Worm (Caenorhabditis elegans): ENCODE measurements around the gene unc-43.
A peak's percentile ranks its signal among the peaks of the same experiment; 100 is the strongest.

unc-43 gene

DNA sequence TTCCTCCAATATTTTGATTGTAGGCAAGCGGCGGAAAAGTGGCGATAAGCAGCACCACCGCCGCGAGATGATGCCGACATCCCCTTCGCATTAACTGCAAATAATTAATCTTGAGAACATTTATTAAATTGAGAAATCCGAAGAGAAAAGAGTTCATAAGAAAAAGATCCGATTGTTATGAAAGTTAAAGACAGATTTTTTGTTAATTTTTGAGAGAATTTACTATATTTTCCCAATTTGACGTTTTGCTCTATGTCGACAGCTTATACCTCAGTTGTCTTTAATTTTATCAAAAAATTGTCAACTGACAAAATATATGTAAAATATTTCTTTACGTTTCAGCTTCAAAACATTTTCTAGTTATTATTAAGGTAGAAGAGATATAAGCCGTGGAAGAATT, 47.8 kb downstream of the unc-43 start, which contains the start of gene R09E10.5:
TSS of gene R09E10.5 (minus strand) at position 101 of the 400 bp plus-strand sequence.
- TF ChIP-seq mdl-1 (tag; optimal IDR thresholded peaks at IDR 0.05) (no peak), mab-5 (tag; optimal IDR thresholded peaks at IDR 0.05) (no peak), lin-39 (tag; optimal IDR thresholded peaks at IDR 0.05) (no peak), nhr-23 (tag; optimal IDR thresholded peaks at IDR 0.05) (no peak), fos-1 (tag; optimal IDR thresholded peaks at IDR 0.05) (no peak), ztf-11 (tag; optimal IDR thresholded peaks at IDR 0.05) (no peak), Y55F3AM.14 (GFP tag; optimal IDR thresholded peaks at IDR 0.05) (no peak), elt-3 (tag; optimal IDR thresholded peaks at IDR 0.05) (no peak), peb-1 (tag; optimal IDR thresholded peaks at IDR 0.05) (no peak), zag-1 (tag; optimal IDR thresholded peaks at IDR 0.05) (no peak)

DNA sequence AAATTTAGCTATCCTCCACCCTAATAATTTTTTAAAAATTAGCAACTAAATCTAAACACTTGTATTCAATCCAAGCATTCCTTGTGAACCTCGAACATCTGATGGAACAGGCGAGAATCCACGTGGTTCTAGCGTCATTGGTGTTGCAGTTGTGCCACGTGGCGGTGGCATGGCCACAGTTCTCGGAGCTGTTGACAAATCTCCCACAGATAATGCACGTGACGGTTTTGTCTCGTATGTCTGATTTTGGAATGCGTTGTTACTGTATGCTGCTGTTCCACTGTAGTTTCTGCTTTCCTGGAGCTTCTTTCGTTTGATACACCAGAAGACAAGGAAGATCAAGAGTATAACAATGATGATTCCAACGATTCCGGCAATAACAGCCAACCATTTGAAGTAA, 54.0 kb downstream of the unc-43 start:
- no peak for TF ChIP-seq nhr-25 (tag; optimal IDR thresholded peaks at IDR 0.05)

DNA sequence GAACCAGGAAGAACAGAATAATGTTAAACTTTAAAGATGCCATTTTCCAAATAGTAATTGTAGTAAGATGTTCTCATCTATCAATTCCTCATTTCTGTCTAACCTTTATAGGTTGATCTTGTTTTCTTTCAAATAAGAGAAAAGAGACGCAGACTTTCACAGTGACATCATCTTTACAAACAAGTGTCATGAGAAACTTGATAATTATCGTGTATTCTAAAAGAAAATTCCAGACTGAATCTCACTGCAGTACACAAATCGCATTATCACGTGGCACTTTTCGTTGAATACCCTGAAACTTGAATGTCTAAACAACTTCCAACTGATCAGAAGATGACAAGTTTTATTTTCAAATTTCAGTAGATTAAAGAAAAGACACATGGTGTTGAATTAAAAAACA, 54.9 kb downstream of the unc-43 start, which contains the start of gene R09E10.13:
TSS of gene R09E10.13 (minus strand) at position 61 of the 400 bp plus-strand sequence.
- TF ChIP-seq ama-1 (optimal IDR thresholded peaks at IDR 0.05) (no peak), ZK546.5 (tag; optimal IDR thresholded peaks at IDR 0.05) (no peak), ztf-4 (tag; optimal IDR thresholded peaks at IDR 0.05) (peak; percentile 47)

DNA sequence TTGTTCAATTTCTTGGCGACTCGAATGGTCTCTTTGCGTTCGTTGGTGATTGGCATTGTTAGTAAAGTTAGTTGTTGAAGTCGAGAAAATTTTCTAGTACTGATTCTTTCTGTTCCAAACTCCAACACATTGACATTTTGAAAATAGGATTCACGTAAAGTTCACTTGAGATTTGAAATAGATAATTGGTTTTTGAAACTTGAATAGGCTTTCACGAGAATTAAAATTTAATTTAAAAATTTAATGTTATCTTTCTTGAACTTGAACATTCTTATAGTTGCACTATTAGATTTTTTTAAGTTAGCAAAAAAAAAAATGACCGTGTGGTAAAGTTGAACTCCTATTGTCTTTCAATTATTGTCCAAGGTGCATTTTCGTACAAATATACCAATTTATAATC, 56.0 kb downstream of the unc-43 start, which contains the start of gene R09E10.6:
TSS of gene R09E10.6 (minus strand) at position 101 of the 400 bp plus-strand sequence.
- TF ChIP-seq peb-1 (tag; optimal IDR thresholded peaks at IDR 0.05), result no peak
- TF ChIP-seq crh-2 (tag; optimal IDR thresholded peaks at IDR 0.05), result no peak
- TF ChIP-seq nhr-77 (tag; optimal IDR thresholded peaks at IDR 0.05), result no peak
- TF ChIP-seq ZK546.5 (tag; optimal IDR thresholded peaks at IDR 0.05), result no peak
- no peak for TF ChIP-seq ztf-11 (tag; optimal IDR thresholded peaks at IDR 0.05)
- no peak for TF ChIP-seq elt-1 (tag; optimal IDR thresholded peaks at IDR 0.05)
- TF ChIP-seq Y55F3AM.14 (GFP tag; optimal IDR thresholded peaks at IDR 0.05), result no peak
- no peak for TF ChIP-seq nhr-11 (tag; optimal IDR thresholded peaks at IDR 0.05)
- TF ChIP-seq snpc-4 (tag; optimal IDR thresholded peaks at IDR 0.05), result no peak
- TF ChIP-seq lsy-2 (tag; optimal IDR thresholded peaks at IDR 0.05), result no peak
- TF ChIP-seq fos-1 (tag; optimal IDR thresholded peaks at IDR 0.05), result no peak
- no peak for TF ChIP-seq ztf-4 (tag; optimal IDR thresholded peaks at IDR 0.05)

DNA sequence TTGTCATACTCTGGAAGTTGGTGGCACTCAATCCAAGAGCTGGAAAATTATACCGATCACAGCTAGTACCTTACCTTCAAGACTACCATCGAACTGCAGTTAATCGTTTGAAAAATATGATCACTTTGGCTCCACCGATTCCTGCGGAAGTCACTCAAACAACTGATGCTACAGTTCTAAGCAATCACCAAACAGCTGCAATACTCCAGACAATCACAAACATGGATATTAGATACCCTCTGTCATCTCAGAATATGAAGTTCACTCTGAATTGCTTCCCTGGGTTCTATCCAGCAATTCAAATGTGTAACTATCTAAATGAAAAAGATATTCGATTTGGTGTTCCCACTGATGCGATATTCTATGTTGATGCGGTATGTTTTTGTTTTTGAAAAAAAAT, 61.4 kb downstream of the unc-43 start:
- no peak for TF ChIP-seq elt-3 (tag; optimal IDR thresholded peaks at IDR 0.05)
- TF ChIP-seq nhr-237 (tag; optimal IDR thresholded peaks at IDR 0.05), result no peak
- TF ChIP-seq aly-2 (tag; optimal IDR thresholded peaks at IDR 0.05), result no peak
- TF ChIP-seq zag-1 (tag; optimal IDR thresholded peaks at IDR 0.05), result no peak
- no peak for TF ChIP-seq ceh-82 (tag; optimal IDR thresholded peaks at IDR 0.05)
- no peak for TF ChIP-seq sma-3 (GFP tag; optimal IDR thresholded peaks at IDR 0.05)
- no peak for TF ChIP-seq lin-13 (GFP tag; optimal IDR thresholded peaks at IDR 0.05)
- no peak for TF ChIP-seq nhr-21 (tag; optimal IDR thresholded peaks at IDR 0.05)
- no peak for TF ChIP-seq ztf-11 (tag; optimal IDR thresholded peaks at IDR 0.05)
- no peak for TF ChIP-seq nhr-23 (tag; optimal IDR thresholded peaks at IDR 0.05)
- TF ChIP-seq unc-55 (GFP tag; optimal IDR thresholded peaks at IDR 0.05), result no peak
- no peak for TF ChIP-seq nhr-12 (tag; optimal IDR thresholded peaks at IDR 0.05)
- TF ChIP-seq dmd-4 (tag; optimal IDR thresholded peaks at IDR 0.05), result no peak
- TF ChIP-seq crh-2 (tag; optimal IDR thresholded peaks at IDR 0.05), result no peak
- TF ChIP-seq ztf-1 (GFP tag; conservative IDR thresholded peaks at IDR 0.05), result no peak
- TF ChIP-seq unc-62 (GFP tag; optimal IDR thresholded peaks at IDR 0.05), result no peak
- no peak for TF ChIP-seq ztf-4 (tag; optimal IDR thresholded peaks at IDR 0.05)

DNA sequence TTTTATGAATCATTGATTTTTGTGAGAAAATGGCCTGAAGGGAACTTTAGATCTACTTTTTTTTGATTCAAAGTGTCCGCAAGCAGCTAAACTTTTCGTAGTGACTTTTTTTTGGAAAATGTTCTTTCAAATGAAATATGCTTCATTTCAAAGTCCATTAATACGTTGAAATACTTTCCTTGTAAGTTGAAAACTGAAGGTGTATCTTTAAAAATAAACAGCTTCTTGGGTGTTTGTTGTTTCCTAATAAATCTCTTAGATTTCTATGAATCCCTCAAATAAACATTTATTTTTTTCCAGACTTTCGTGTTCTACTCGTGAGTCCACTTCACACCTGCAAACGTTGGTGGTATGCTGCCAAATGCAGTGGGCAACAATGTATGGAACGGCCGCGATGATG, 63.4 kb downstream of the unc-43 start, which contains the start of gene ebax-1:
TSS of gene ebax-1 (plus strand) at position 301 of the 400 bp plus-strand sequence.
- no peak for TF ChIP-seq blmp-1 (tag; optimal IDR thresholded peaks at IDR 0.05; ENCODE audit: insufficient read depth)
- no peak for TF ChIP-seq elt-3 (tag; optimal IDR thresholded peaks at IDR 0.05)
- TF ChIP-seq mdl-1 (tag; optimal IDR thresholded peaks at IDR 0.05), result no peak
- TF ChIP-seq sma-9 (GFP tag; optimal IDR thresholded peaks at IDR 0.05), result no peak
- TF ChIP-seq sma-9 (tag; optimal IDR thresholded peaks at IDR 0.05), result no peak
- no peak for TF ChIP-seq nhr-21 (tag; optimal IDR thresholded peaks at IDR 0.05)
- no peak for TF ChIP-seq nhr-11 (tag; optimal IDR thresholded peaks at IDR 0.05)
- TF ChIP-seq ceh-16 (tag; optimal IDR thresholded peaks at IDR 0.05), result no peak
- TF ChIP-seq sma-3 (GFP tag; optimal IDR thresholded peaks at IDR 0.05), result no peak
- no peak for TF ChIP-seq nhr-77 (tag; optimal IDR thresholded peaks at IDR 0.05)
- TF ChIP-seq lin-39 (tag; optimal IDR thresholded peaks at IDR 0.05), result no peak
- TF ChIP-seq nhr-12 (tag; optimal IDR thresholded peaks at IDR 0.05), result no peak
- no peak for TF ChIP-seq egl-27 (tag; optimal IDR thresholded peaks at IDR 0.05)
- no peak for TF ChIP-seq ceh-82 (tag; optimal IDR thresholded peaks at IDR 0.05)
- TF ChIP-seq lin-11 (tag; optimal IDR thresholded peaks at IDR 0.05), result no peak
- TF ChIP-seq skn-1 (tag; optimal IDR thresholded peaks at IDR 0.05), result no peak
- TF ChIP-seq ztf-4 (tag; optimal IDR thresholded peaks at IDR 0.05), result no peak
- no peak for TF ChIP-seq unc-55 (GFP tag; optimal IDR thresholded peaks at IDR 0.05)
- no peak for TF ChIP-seq nhr-10 (tag; optimal IDR thresholded peaks at IDR 0.05)
- no peak for TF ChIP-seq Y55F3AM.14 (GFP tag; optimal IDR thresholded peaks at IDR 0.05)
- no peak for TF ChIP-seq alr-1 (tag; optimal IDR thresholded peaks at IDR 0.05)

Measured in whole organism, L2 larva.